Worm (Caenorhabditis elegans) whole organism, mixed stage, embryonic: ENCODE data around the gene R11H6.5.

Experiments used
- M03D4.4 ChIP-seq: sonication (generic microtip); optimal IDR thresholded peaks from 2 replicates; lab custom pipeline; 2017; ENCODE audit warnings: mild to moderate bottlenecking, missing genetic modification characterization, missing compliant biosample characterization
- bed-3 ChIP-seq: fragments of 200-800 bp; sonication (Bioruptor generic); optimal IDR thresholded peaks from 3 replicates; lab custom pipeline; 2018; ENCODE audit warnings: mild to moderate bottlenecking, missing genetic modification characterization, moderate library complexity, missing compliant biosample characterization
- blmp-1 ChIP-seq: fragments of 150-350 bp; optimal IDR thresholded peaks from 2 replicates; lab custom pipeline; 2014; ENCODE audit warnings: missing biosample characterization, missing genetic modification characterization
- ceh-39 ChIP-seq: fragments of 150-350 bp; optimal IDR thresholded peaks from 2 replicates; lab custom pipeline; 2014; ENCODE audit warnings: missing biosample characterization, missing genetic modification characterization
- ceh-43 ChIP-seq: fragments of 200-800 bp; sonication (Bioruptor generic); optimal IDR thresholded peaks from 2 replicates; lab custom pipeline; 2018; ENCODE audit warnings: mild to moderate bottlenecking, missing genetic modification characterization, moderate library complexity, missing compliant biosample characterization
- ceh-83 ChIP-seq: fragments of 200-800 bp; sonication (Bioruptor generic); optimal IDR thresholded peaks from 2 replicates; lab custom pipeline; 2018; ENCODE audit warnings: mild to moderate bottlenecking, missing genetic modification characterization, missing compliant biosample characterization
- ces-1 ChIP-seq: fragments of 150-350 bp; optimal IDR thresholded peaks from 2 replicates; lab custom pipeline; 2014; ENCODE audit warnings: missing biosample characterization, missing genetic modification reagents, missing genetic modification characterization
- cnd-1 ChIP-seq: fragments of 200-800 bp; sonication (Bioruptor generic); optimal IDR thresholded peaks from 2 replicates; lab custom pipeline; 2018; ENCODE audit warnings: mild to moderate bottlenecking, missing genetic modification characterization, missing compliant biosample characterization
- drap-1 ChIP-seq: fragments of 200-800 bp; sonication (Bioruptor generic); optimal IDR thresholded peaks from 3 replicates; lab custom pipeline; 2018; ENCODE audit warnings: mild to moderate bottlenecking, missing genetic modification characterization, missing compliant biosample characterization
- elt-1 ChIP-seq: sonication (generic microtip); optimal IDR thresholded peaks from 2 replicates; lab custom pipeline; 2017; ENCODE audit warnings: missing genetic modification characterization, mild to moderate bottlenecking, missing compliant biosample characterization, antibody characterized with exemption, moderate library complexity, borderline replicate concordance; ENCODE audit not compliant: insufficient read depth
- elt-3 ChIP-seq: fragments of 150-350 bp; optimal IDR thresholded peaks from 2 replicates; lab custom pipeline; 2014; ENCODE audit warnings: missing biosample characterization, missing genetic modification characterization
- flh-1 ChIP-seq: fragments of 200-800 bp; sonication (Bioruptor generic); optimal IDR thresholded peaks from 2 replicates; lab custom pipeline; 2018; ENCODE audit warnings: mild to moderate bottlenecking, missing genetic modification characterization, moderate library complexity, missing compliant biosample characterization
- ham-2 ChIP-seq: fragments of 200-800 bp; sonication (Bioruptor generic); optimal IDR thresholded peaks from 2 replicates; lab custom pipeline; 2018; ENCODE audit warnings: mild to moderate bottlenecking, missing genetic modification characterization, missing compliant biosample characterization
- hlh-1 ChIP-seq: fragments of 150-350 bp; optimal IDR thresholded peaks from 2 replicates; lab custom pipeline; 2014; ENCODE audit warnings: missing biosample characterization, missing genetic modification reagents, missing genetic modification characterization
- lin-13 ChIP-seq: fragments of 150-350 bp; optimal IDR thresholded peaks from 2 replicates; lab custom pipeline; 2014; ENCODE audit warnings: missing biosample characterization, missing genetic modification characterization
- lin-32 ChIP-seq: fragments of 200-800 bp; sonication (Bioruptor generic); optimal IDR thresholded peaks from 2 replicates; lab custom pipeline; 2018; ENCODE audit warnings: mild to moderate bottlenecking, missing genetic modification characterization, missing compliant biosample characterization
- lsy-2 ChIP-seq: fragments of 150-350 bp; optimal IDR thresholded peaks from 2 replicates; lab custom pipeline; 2014; ENCODE audit warnings: missing biosample characterization, missing genetic modification characterization
- mab-5 ChIP-seq: fragments of 150-350 bp; optimal IDR thresholded peaks from 2 replicates; lab custom pipeline; 2014; ENCODE audit warnings: missing biosample characterization, missing genetic modification characterization
- mep-1 ChIP-seq: fragments of 150-350 bp; optimal IDR thresholded peaks from 2 replicates; lab custom pipeline; 2017; ENCODE audit warnings: missing biosample characterization, missing genetic modification reagents, missing genetic modification characterization, inconsistent platforms
- mls-2 ChIP-seq: sonication (generic microtip); optimal IDR thresholded peaks from 2 replicates; lab custom pipeline; 2016; ENCODE audit warnings: mild to moderate bottlenecking, missing genetic modification characterization, moderate library complexity, missing compliant biosample characterization
- nhr-12 ChIP-seq: fragments of 150-350 bp; optimal IDR thresholded peaks from 2 replicates; lab custom pipeline; 2014; ENCODE audit warnings: missing biosample characterization, missing genetic modification characterization
- nhr-2 ChIP-seq: fragments of 150-350 bp; optimal IDR thresholded peaks from 2 replicates; lab custom pipeline; 2014; ENCODE audit warnings: missing biosample characterization, missing genetic modification characterization
- nhr-237 ChIP-seq: fragments of 150-350 bp; optimal IDR thresholded peaks from 2 replicates; lab custom pipeline; 2014; ENCODE audit warnings: missing biosample characterization, missing genetic modification characterization
- nhr-28 ChIP-seq: fragments of 150-350 bp; optimal IDR thresholded peaks from 2 replicates; lab custom pipeline; 2014; ENCODE audit warnings: missing biosample characterization, missing genetic modification characterization
- nhr-76 ChIP-seq: sonication (generic microtip); optimal IDR thresholded peaks from 2 replicates; lab custom pipeline; 2017; ENCODE audit warnings: missing biosample characterization, missing genetic modification characterization
- pha-4 ChIP-seq: fragments of 150-350 bp; optimal IDR thresholded peaks from 2 replicates; lab custom pipeline; 2018; ENCODE audit warnings: missing biosample characterization, missing genetic modification reagents, missing genetic modification characterization
- sem-2 ChIP-seq: fragments of 200-800 bp; sonication (Bioruptor generic); optimal IDR thresholded peaks from 2 replicates; lab custom pipeline; 2018; ENCODE audit warnings: mild to moderate bottlenecking, missing genetic modification characterization, missing compliant biosample characterization
- snpc-4 ChIP-seq: fragments of 150-350 bp; optimal IDR thresholded peaks from 2 replicates; lab custom pipeline; 2014; ENCODE audit warnings: missing biosample characterization, missing genetic modification characterization
- sptf-1 ChIP-seq: sonication (generic microtip); optimal IDR thresholded peaks from 2 replicates; lab custom pipeline; 2017; ENCODE audit warnings: mild to moderate bottlenecking, missing genetic modification characterization, moderate library complexity, missing compliant biosample characterization
- unc-120 ChIP-seq: sonication (generic microtip); optimal IDR thresholded peaks from 2 replicates; lab custom pipeline; 2017; ENCODE audit warnings: missing genetic modification characterization, missing compliant biosample characterization; ENCODE audit not compliant: poor library complexity, severe bottlenecking
- unc-62 ChIP-seq: fragments of 150-350 bp; optimal IDR thresholded peaks from 2 replicates; lab custom pipeline; 2014; ENCODE audit warnings: missing biosample characterization, missing genetic modification reagents, missing genetic modification characterization
- zip-8 ChIP-seq: fragments of 150-350 bp; optimal IDR thresholded peaks from 2 replicates; lab custom pipeline; 2014; ENCODE audit warnings: missing biosample characterization, missing genetic modification characterization
- ztf-11 ChIP-seq: fragments of 150-350 bp; optimal IDR thresholded peaks from 2 replicates; lab custom pipeline; 2014; ENCODE audit warnings: missing biosample characterization, missing genetic modification characterization

The R11H6.5 gene

DNA sequence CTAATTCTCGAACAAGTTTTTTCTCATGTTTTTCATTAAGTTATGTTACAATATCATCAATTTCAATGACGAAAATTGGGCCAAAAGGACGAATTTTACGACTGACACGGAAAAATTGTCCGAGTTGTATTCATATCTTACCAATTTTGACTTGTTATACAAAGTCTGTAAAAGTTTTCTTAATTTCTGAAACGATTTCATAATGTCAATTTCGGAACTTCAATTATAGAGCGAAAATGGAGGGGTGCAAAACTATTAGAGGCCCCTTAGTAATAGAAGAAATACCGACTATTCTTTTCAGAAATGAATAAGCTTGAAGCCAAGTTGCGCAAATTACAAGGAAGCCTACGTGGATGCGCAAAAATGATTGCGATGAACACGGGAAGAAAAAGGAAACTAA lies 19.6 kb upstream of the R11H6.5 start, which contains the start of gene F43D2.3:
Gene F43D2.3 (plus strand): TSS at position 301 of the 400 bp plus-strand sequence.
- TF ChIP-seq bed-3 = no peak
- TF ChIP-seq ceh-43 = no peak
- no peak for TF ChIP-seq ceh-83 (GFP tag; lab: Kevin White, UChicago)
- TF ChIP-seq snpc-4 (tag; lab: Kevin White, UChicago) = no peak
- TF ChIP-seq mab-5 (tag; lab: Kevin White, UChicago) = no peak
- no peak for TF ChIP-seq ztf-11 (tag; lab: Kevin White, UChicago)
- no peak for TF ChIP-seq sem-2
- TF ChIP-seq mep-1 (tag; lab: Kevin White, UChicago) = no peak
- no peak for TF ChIP-seq hlh-1 (tag; lab: Kevin White, UChicago)
- TF ChIP-seq nhr-28 (tag; lab: Kevin White, UChicago) = no peak
- no peak for TF ChIP-seq zip-8
- no peak for TF ChIP-seq nhr-2 (tag; lab: Kevin White, UChicago)
- TF ChIP-seq blmp-1 (tag; lab: Kevin White, UChicago) = no peak
- TF ChIP-seq mls-2 (tag; lab: Kevin White, UChicago) = no peak
- no peak for TF ChIP-seq sptf-1
- no peak for TF ChIP-seq ceh-39 (tag; lab: Kevin White, UChicago)
- TF ChIP-seq nhr-12 (tag; lab: Kevin White, UChicago) = no peak
- TF ChIP-seq unc-120 (tag; lab: Kevin White, UChicago) = no peak
- no peak for TF ChIP-seq nhr-237 (tag; lab: Kevin White, UChicago)

DNA sequence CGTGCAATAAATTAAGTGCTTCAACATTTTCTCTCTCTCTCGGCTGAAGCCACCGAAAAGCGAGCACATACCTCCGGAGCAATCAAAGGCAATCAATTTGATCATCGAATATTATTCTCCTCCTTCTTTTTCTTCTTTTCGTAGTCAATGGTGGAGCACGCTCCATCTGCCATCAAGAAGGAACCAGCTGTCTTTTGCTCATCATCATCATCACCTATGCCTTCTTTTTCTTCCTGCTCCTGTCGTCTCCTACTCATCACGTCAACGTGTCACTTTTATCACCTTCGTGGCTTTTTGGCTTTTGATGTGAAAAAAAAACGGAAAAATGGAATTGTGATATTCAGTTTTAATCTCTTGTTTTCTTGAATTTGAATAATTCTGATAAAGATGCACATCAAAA lies 13.6 kb upstream of the R11H6.5 start:
- no peak for TF ChIP-seq M03D4.4 (tag; lab: Kevin White, UChicago)
- no peak for TF ChIP-seq flh-1 (GFP tag; lab: Kevin White, UChicago)
- no peak for TF ChIP-seq lin-32 (GFP tag; lab: Kevin White, UChicago)
- no peak for TF ChIP-seq ceh-83 (GFP tag; lab: Kevin White, UChicago)
- no peak for TF ChIP-seq ztf-11 (tag; lab: Kevin White, UChicago)
- no peak for TF ChIP-seq nhr-12 (tag; lab: Kevin White, UChicago)
- no peak for TF ChIP-seq nhr-237 (tag; lab: Kevin White, UChicago)
- peak; percentile 54 for TF ChIP-seq unc-120 (tag; lab: Kevin White, UChicago)
- TF ChIP-seq mab-5 (tag; lab: Kevin White, UChicago) = no peak
- no peak for TF ChIP-seq snpc-4 (tag; lab: Kevin White, UChicago)
- TF ChIP-seq sem-2 = no peak
- no peak for TF ChIP-seq ces-1
- no peak for TF ChIP-seq elt-1
- TF ChIP-seq unc-62 (GFP tag; lab: Kevin White, UChicago) = peak; percentile 95
- no peak for TF ChIP-seq bed-3
- no peak for TF ChIP-seq ham-2 (GFP tag; lab: Kevin White, UChicago)
- no peak for TF ChIP-seq blmp-1 (tag; lab: Kevin White, UChicago)
- no peak for TF ChIP-seq mls-2 (tag; lab: Kevin White, UChicago)
- no peak for TF ChIP-seq nhr-2 (tag; lab: Kevin White, UChicago)
- TF ChIP-seq nhr-76 (tag; lab: Kevin White, UChicago) = no peak
- TF ChIP-seq zip-8 = no peak
- peak; percentile 80 for TF ChIP-seq hlh-1 (tag; lab: Kevin White, UChicago)
- no peak for TF ChIP-seq pha-4 (tag; lab: Kevin White, UChicago)
- TF ChIP-seq lin-13 (tag; lab: Kevin White, UChicago) = no peak

DNA sequence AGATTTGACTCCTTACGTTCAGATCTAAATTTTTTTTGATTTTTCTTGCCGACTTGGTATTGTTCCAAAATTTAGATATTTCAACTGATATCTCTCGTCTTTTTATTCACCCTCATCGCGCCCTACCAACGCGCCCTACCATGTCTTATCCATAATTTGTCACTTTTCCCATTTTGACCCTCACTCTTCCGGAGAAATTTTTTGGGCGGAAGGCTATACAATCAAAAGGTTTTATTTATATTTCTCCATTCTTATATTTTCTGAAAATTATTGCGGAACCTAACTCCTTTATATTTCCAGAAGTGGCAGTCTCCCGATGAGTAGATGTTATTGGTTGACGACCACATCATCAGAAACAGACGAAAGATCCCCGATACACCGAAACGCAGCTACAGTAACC lies 8.8 kb upstream of the R11H6.5 start, which contains the start of gene hot-1:
Gene hot-1 (plus strand): TSS at position 301 of the 400 bp plus-strand sequence.
- TF ChIP-seq drap-1 (GFP tag; lab: Kevin White, UChicago) (no peak), blmp-1 (tag; lab: Kevin White, UChicago) (no peak), ceh-83 (GFP tag; lab: Kevin White, UChicago) (no peak)

ce11 chrV:14620311-14620710 lies 8.3 kb upstream of the R11H6.5 start:
- TF ChIP-seq ces-1 (peak; percentile 57), elt-3 (tag; lab: Kevin White, UChicago) (no peak)

- TF ChIP-seq lin-13 (tag; lab: Kevin White, UChicago) = no peak
- no peak for TF ChIP-seq sem-2
- TF ChIP-seq drap-1 (GFP tag; lab: Kevin White, UChicago) = no peak
- no peak for TF ChIP-seq mab-5 (tag; lab: Kevin White, UChicago)
- no peak for TF ChIP-seq unc-120 (tag; lab: Kevin White, UChicago)
- TF ChIP-seq mep-1 (tag; lab: Kevin White, UChicago) = no peak
- no peak for TF ChIP-seq lsy-2 (tag; lab: Kevin White, UChicago)
- no peak for TF ChIP-seq ceh-83 (GFP tag; lab: Kevin White, UChicago)
- no peak for TF ChIP-seq nhr-237 (tag; lab: Kevin White, UChicago)
- TF ChIP-seq M03D4.4 (tag; lab: Kevin White, UChicago) = no peak
- no peak for TF ChIP-seq ces-1
- no peak for TF ChIP-seq lin-32 (GFP tag; lab: Kevin White, UChicago)
- TF ChIP-seq nhr-76 (tag; lab: Kevin White, UChicago) = no peak
- TF ChIP-seq hlh-1 (tag; lab: Kevin White, UChicago) = no peak
- TF ChIP-seq cnd-1 (tag; lab: Kevin White, UChicago) = no peak
- no peak for TF ChIP-seq ham-2 (GFP tag; lab: Kevin White, UChicago)
- TF ChIP-seq ceh-39 (tag; lab: Kevin White, UChicago) = no peak
- TF ChIP-seq bed-3 = no peak
Measured at ce11 chrV:14617711-14618110, 5.7 kb upstream of the R11H6.5 start.
